Fruit fly (Drosophila melanogaster) whole organism, embryonic: ENCODE data around the gene zen2.
A peak's percentile ranks its signal among the peaks of the same experiment; 100 is the strongest.

Experiments
- Bgb ChIP-seq: fragments of 200-800 bp; sonication (Bioruptor generic); IDR thresholded peaks from 2 replicates; pipeline ENCODE4 v1.3.6; 2022; ENCODE audit warnings: missing biosample characterization, missing genetic modification characterization; ENCODE audit not compliant: partially characterized antibody
- Blimp-1 ChIP-seq: fragments of 200-800 bp; sonication (Bioruptor generic); optimal IDR thresholded peaks from 3 replicates; lab custom pipeline; 2018; ENCODE audit warnings: missing biosample characterization, missing genetic modification characterization, mild to moderate bottlenecking, moderate library complexity, missing genetic modification reagents
- CG10565 ChIP-seq: fragments of 200-800 bp; sonication (Bioruptor generic); optimal IDR thresholded peaks from 3 replicates; lab custom pipeline; 2016; ENCODE audit warnings: missing biosample characterization, mild to moderate bottlenecking, missing genetic modification characterization
- CG14667 ChIP-seq: fragments of 200-800 bp; sonication (Bioruptor generic); IDR thresholded peaks from 2 replicates; pipeline ENCODE4 v1.3.6; 2022; ENCODE audit warnings: missing biosample characterization, missing genetic modification characterization
- CG15479 ChIP-seq: fragments of 200-800 bp; sonication (Bioruptor generic); optimal IDR thresholded peaks from 3 replicates; lab custom pipeline; 2019; ENCODE audit warnings: missing biosample characterization, mild to moderate bottlenecking, missing genetic modification characterization, moderate library complexity
- CG15696 ChIP-seq: fragments of 200-800 bp; sonication (Bioruptor generic); optimal IDR thresholded peaks from 2 replicates; lab custom pipeline; 2019; ENCODE audit warnings: missing biosample characterization, mild to moderate bottlenecking, missing genetic modification characterization, moderate library complexity
- CG1603 ChIP-seq: fragments of 200-800 bp; sonication (Bioruptor generic); optimal IDR thresholded peaks from 2 replicates; lab custom pipeline; 2019; ENCODE audit warnings: missing biosample characterization, mild to moderate bottlenecking, missing genetic modification characterization, moderate library complexity
- CG17328 ChIP-seq: fragments of 200-800 bp; sonication (Bioruptor generic); IDR thresholded peaks from 2 replicates; pipeline ENCODE4 v1.3.6; 2022; ENCODE audit warnings: missing biosample characterization, missing genetic modification characterization
- CG17385 ChIP-seq: fragments of 200-800 bp; sonication (Bioruptor generic); optimal IDR thresholded peaks from 3 replicates; lab custom pipeline; 2018; ENCODE audit warnings: missing biosample characterization, mild to moderate bottlenecking, missing genetic modification characterization
- CG18262 ChIP-seq: fragments of 200-800 bp; optimal IDR thresholded peaks from 3 replicates; lab custom pipeline; 2019; ENCODE audit warnings: missing biosample characterization, mild to moderate bottlenecking, missing genetic modification characterization, moderate library complexity
- CG18764 ChIP-seq: fragments of 200-800 bp; sonication (Bioruptor generic); optimal IDR thresholded peaks from 3 replicates; lab custom pipeline; 2016; ENCODE audit warnings: missing biosample characterization, missing genetic modification characterization
- CG31224 ChIP-seq: fragments of 200-800 bp; sonication (Bioruptor generic); IDR thresholded peaks from 2 replicates; pipeline ENCODE4 v1.3.6; 2022; ENCODE audit warnings: missing biosample characterization, missing genetic modification characterization
- CG31388 ChIP-seq: fragments of 200-800 bp; sonication (Bioruptor generic); optimal IDR thresholded peaks from 2 replicates; lab custom pipeline; 2016; ENCODE audit warnings: missing biosample characterization, missing genetic modification characterization
- CG3163 ChIP-seq: fragments of 200-800 bp; sonication (Bioruptor generic); optimal IDR thresholded peaks from 3 replicates; lab custom pipeline; 2016; ENCODE audit warnings: missing biosample characterization, missing genetic modification characterization
- CG3407 ChIP-seq: fragments of 200-800 bp; sonication (Bioruptor generic); optimal IDR thresholded peaks from 2 replicates; lab custom pipeline; 2018; ENCODE audit warnings: missing biosample characterization, mild to moderate bottlenecking, missing genetic modification characterization
- CG5180 ChIP-seq: fragments of 200-800 bp; sonication (Bioruptor generic); optimal IDR thresholded peaks from 3 replicates; lab custom pipeline; 2017; ENCODE audit warnings: missing biosample characterization, missing genetic modification characterization, mild to moderate bottlenecking, moderate library complexity, missing genetic modification reagents
- CG6254 ChIP-seq: fragments of 200-800 bp; sonication (Bioruptor generic); optimal IDR thresholded peaks from 3 replicates; lab custom pipeline; 2017; ENCODE audit warnings: mild to moderate bottlenecking, missing biosample characterization, missing genetic modification reagents, missing genetic modification characterization
- CG6654 ChIP-seq: fragments of 200-800 bp; sonication (Bioruptor generic); optimal IDR thresholded peaks from 2 replicates; lab custom pipeline; 2017; ENCODE audit warnings: missing biosample characterization, mild to moderate bottlenecking, missing genetic modification characterization
- CG7786 ChIP-seq: fragments of 200-800 bp; sonication (Bioruptor generic); optimal IDR thresholded peaks from 2 replicates; lab custom pipeline; 2016; ENCODE audit warnings: missing biosample characterization, missing genetic modification characterization
- CG8478 ChIP-seq: fragments of >200 bp; optimal IDR thresholded peaks from 2 replicates; lab custom pipeline; 2018
- Drgx ChIP-seq: fragments of 200-800 bp; sonication (Bioruptor generic); IDR thresholded peaks from 2 replicates; pipeline ENCODE4 v1.3.6; 2022; ENCODE audit warnings: missing biosample characterization, missing genetic modification characterization
- Eip74EF ChIP-seq, 2 experiments: fragments of 200-800 bp in 1 of 2; fragments of >200 bp in 1 of 2; sonication (Bioruptor generic) in 1 of 2; optimal IDR thresholded peaks; 2 replicates each; lab custom pipeline; 2017 to 2019; ENCODE audit warnings: missing biosample characterization in 2 of 2, missing genetic modification characterization in 2 of 2, mild to moderate bottlenecking in 1 of 2, moderate library complexity in 1 of 2
- Fer3 ChIP-seq: fragments of 200-800 bp; sonication (Bioruptor generic); optimal IDR thresholded peaks from 2 replicates; lab custom pipeline; 2018; ENCODE audit warnings: missing biosample characterization, mild to moderate bottlenecking, missing genetic modification characterization, moderate library complexity
- Hr39 ChIP-seq: fragments of >200 bp; optimal IDR thresholded peaks from 2 replicates; lab custom pipeline; 2017
- Lhr ChIP-seq: fragments of 200-800 bp; sonication (Bioruptor generic); optimal IDR thresholded peaks from 3 replicates; lab custom pipeline; 2017; ENCODE audit warnings: mild to moderate bottlenecking, missing biosample characterization, missing genetic modification reagents, missing genetic modification characterization
- Meics ChIP-seq: fragments of 200-800 bp; sonication (Bioruptor generic); optimal IDR thresholded peaks from 2 replicates; lab custom pipeline; 2017; ENCODE audit warnings: missing biosample characterization, mild to moderate bottlenecking, missing genetic modification characterization
- Nf-YC ChIP-seq: fragments of 200-800 bp; optimal IDR thresholded peaks from 3 replicates; lab custom pipeline; 2019; ENCODE audit warnings: missing biosample characterization, mild to moderate bottlenecking, missing genetic modification characterization, moderate library complexity
- Oaz ChIP-seq: fragments of 200-800 bp; sonication (Bioruptor generic); IDR thresholded peaks from 2 replicates; pipeline ENCODE4 v1.3.6; 2022; ENCODE audit warnings: missing biosample characterization, missing genetic modification characterization
- Usf ChIP-seq: fragments of 200-800 bp; sonication (Bioruptor generic); optimal IDR thresholded peaks from 2 replicates; lab custom pipeline; 2017; ENCODE audit warnings: missing genotype, missing biosample characterization, missing genetic modification characterization
- Xrp1 ChIP-seq: fragments of 200-800 bp; sonication (Bioruptor generic); IDR thresholded peaks from 2 replicates; pipeline ENCODE4 v1.3.6; 2022; ENCODE audit warnings: missing biosample characterization, missing genetic modification characterization
- abd-A ChIP-seq: fragments of 200-800 bp; sonication (Bioruptor generic); optimal IDR thresholded peaks from 3 replicates; lab custom pipeline; 2019; ENCODE audit warnings: missing biosample characterization, mild to moderate bottlenecking, missing genetic modification characterization, moderate library complexity
- ase ChIP-seq: fragments of 200-800 bp; sonication (Bioruptor generic); IDR thresholded peaks from 3 replicates; pipeline ENCODE4 v1.3.6; 2022; ENCODE audit warnings: missing biosample characterization, missing genetic modification characterization
- br ChIP-seq: fragments of >200 bp; optimal IDR thresholded peaks from 2 replicates; lab custom pipeline; 2017
- dan ChIP-seq: fragments of 200-800 bp; sonication (Bioruptor generic); IDR thresholded peaks from 2 replicates; pipeline ENCODE4 v1.3.6; 2022; ENCODE audit warnings: missing biosample characterization, missing genetic modification characterization
- dm ChIP-seq: fragments of 200-800 bp; sonication (Bioruptor generic); optimal IDR thresholded peaks from 3 replicates; lab custom pipeline; 2016; ENCODE audit warnings: missing biosample characterization, missing genetic modification characterization
- eve ChIP-seq, 2 experiments: fragments of >200 bp; optimal IDR thresholded peaks; 2 replicates each; lab custom pipeline; 2017; ENCODE audit warnings: missing biosample characterization in 2 of 2, missing genetic modification characterization in 2 of 2
- fd64A ChIP-seq: fragments of 200-800 bp; sonication (Bioruptor generic); optimal IDR thresholded peaks from 3 replicates; lab custom pipeline; 2018; ENCODE audit warnings: missing biosample characterization, mild to moderate bottlenecking, missing genetic modification characterization
- gcm ChIP-seq: fragments of 200-800 bp; sonication (Bioruptor generic); optimal IDR thresholded peaks from 2 replicates; lab custom pipeline; 2019; ENCODE audit warnings: missing biosample characterization, mild to moderate bottlenecking, missing genetic modification characterization, moderate library complexity
- hb ChIP-seq: fragments of 200-800 bp; sonication (Bioruptor generic); IDR thresholded peaks from 3 replicates; pipeline ENCODE4 v1.3.6; 2022; ENCODE audit warnings: missing biosample characterization, missing genetic modification characterization; ENCODE audit not compliant: partially characterized antibody
- her ChIP-seq: fragments of 200-800 bp; sonication (Bioruptor generic); optimal IDR thresholded peaks from 2 replicates; lab custom pipeline; 2016; ENCODE audit warnings: missing biosample characterization, missing genetic modification characterization
- nmo ChIP-seq: fragments of 200-800 bp; sonication (Bioruptor generic); optimal IDR thresholded peaks from 2 replicates; lab custom pipeline; 2018; ENCODE audit warnings: missing biosample characterization, mild to moderate bottlenecking, missing genetic modification characterization, moderate library complexity
- pb ChIP-seq: fragments of 200-800 bp; sonication (Bioruptor generic); optimal IDR thresholded peaks from 3 replicates; lab custom pipeline; 2016; ENCODE audit warnings: missing biosample characterization, missing genetic modification characterization
- pzg ChIP-seq: fragments of 200-800 bp; sonication (Bioruptor generic); optimal IDR thresholded peaks from 3 replicates; lab custom pipeline; 2018; ENCODE audit warnings: missing biosample characterization, mild to moderate bottlenecking, missing genetic modification characterization, moderate library complexity
- sens ChIP-seq: fragments of 200-800 bp; sonication (Bioruptor generic); peaks from one replicate; lab custom pipeline; 2016; ENCODE audit warnings: missing biosample characterization, missing genetic modification characterization
- sim ChIP-seq: fragments of 200-800 bp; sonication (Bioruptor generic); IDR thresholded peaks from 2 replicates; pipeline ENCODE4 v1.3.6; 2022; ENCODE audit warnings: missing biosample characterization, missing genetic modification characterization
- tio ChIP-seq: fragments of 200-800 bp; sonication (Bioruptor generic); optimal IDR thresholded peaks from 2 replicates; lab custom pipeline; 2017; ENCODE audit warnings: missing biosample characterization, missing genetic modification characterization, inconsistent platforms
- tll ChIP-seq, 2 experiments: fragments of 200-800 bp in 1 of 2; fragments of >200 bp in 1 of 2; sonication (Bioruptor generic) in 1 of 2; optimal IDR thresholded peaks; 2 replicates each; lab custom pipeline; 2017 to 2019; ENCODE audit warnings: missing biosample characterization in 2 of 2, missing genetic modification characterization in 2 of 2, mild to moderate bottlenecking in 1 of 2, moderate library complexity in 1 of 2
- tup ChIP-seq: fragments of 200-800 bp; sonication (Bioruptor generic); optimal IDR thresholded peaks from 2 replicates; lab custom pipeline; 2016; ENCODE audit warnings: missing biosample characterization, mild to moderate bottlenecking, missing genetic modification characterization, moderate library complexity
- tx ChIP-seq: fragments of 200-800 bp; sonication (Bioruptor generic); optimal IDR thresholded peaks from 2 replicates; lab custom pipeline; 2016; ENCODE audit warnings: missing biosample characterization, missing genetic modification characterization
- vfl ChIP-seq: fragments of 200-800 bp; sonication (Bioruptor generic); optimal IDR thresholded peaks from 2 replicates; lab custom pipeline; 2016; ENCODE audit warnings: missing biosample characterization, missing genetic modification characterization

Gene zen2

dm6 chr3R:6791189-6791886, 47.4 kb upstream of the zen2 start, which contains the start of gene Dfd (continued):
- TF ChIP-seq sim (GFP tag; lab: Robert Waterston, UW) = no peak
- no peak for TF ChIP-seq Lhr
- TF ChIP-seq CG17385 (GFP tag; lab: Kevin White, UChicago) = peak; percentile 48
- no peak for TF ChIP-seq CG6654 (GFP tag; lab: Kevin White, UChicago)
- TF ChIP-seq Hr39 (lab: Kevin White, UChicago) = no peak
- TF ChIP-seq tio (GFP tag; lab: Kevin White, UChicago) = peak; percentile 48
- TF ChIP-seq fd64A (GFP tag; lab: Kevin White, UChicago) = no peak
- TF ChIP-seq pzg (GFP tag; lab: Kevin White, UChicago) = no peak
- TF ChIP-seq sens (GFP tag; lab: Kevin White, UChicago) = peak; percentile 72
- no peak for TF ChIP-seq dm (GFP tag; lab: Kevin White, UChicago)
- no peak for TF ChIP-seq Drgx (GFP tag; lab: Robert Waterston, UW)
- TF ChIP-seq CG5180 (GFP tag; lab: Kevin White, UChicago) = peak; percentile 95
- peak; percentile 90 for TF ChIP-seq CG8478
- TF ChIP-seq CG1603 (tag; lab: Kevin White, UChicago) = no peak
- no peak for TF ChIP-seq Eip74EF (GFP tag; optimal IDR thresholded peaks at IDR 0.05; lab: Kevin White, UChicago)
- peak; percentile 27 for TF ChIP-seq CG15696 (tag; lab: Kevin White, UChicago)
- no peak for TF ChIP-seq CG10565
- TF ChIP-seq tup (GFP tag; lab: Kevin White, UChicago) = no peak
- TF ChIP-seq tll (GFP tag; optimal IDR thresholded peaks at IDR 0.05; lab: Kevin White, UChicago) = peak in 1 of 2 experiments; percentile 87
- no peak for TF ChIP-seq CG14667 (GFP tag; lab: Robert Waterston, UW)
- peak; percentile 65; the same call in 1 of the 2 replicates for TF ChIP-seq CG17328 (GFP tag; lab: Robert Waterston, UW)
- peak; percentile 62; the same call in 1 of the 2 replicates for TF ChIP-seq Xrp1
- TF ChIP-seq Oaz = no peak
- TF ChIP-seq nmo (GFP tag; lab: Kevin White, UChicago) = peak; percentile 66
- TF ChIP-seq eve (GFP tag; optimal IDR thresholded peaks at IDR 0.05; lab: Kevin White, UChicago) = peak in 1 of 2 experiments; percentile 58
- TF ChIP-seq hb (GFP tag; lab: Robert Waterston, UW) = no peak
- TF ChIP-seq CG31224 (GFP tag; lab: Robert Waterston, UW) = 0 out of 2 replicates have a peak, but pooled peaks have one; percentile 33
- TF ChIP-seq abd-A (tag; lab: Kevin White, UChicago) = no peak
- TF ChIP-seq CG31388 (GFP tag; lab: Kevin White, UChicago) = no peak
- TF ChIP-seq br (lab: Kevin White, UChicago) = no peak
- TF ChIP-seq tx = no peak
- no peak for TF ChIP-seq CG3407 (GFP tag; lab: Kevin White, UChicago)
- TF ChIP-seq dan (GFP tag; lab: Robert Waterston, UW) = no peak
- TF ChIP-seq Fer3 (tag; lab: Kevin White, UChicago) = no peak
- TF ChIP-seq Usf = peak; percentile 16
- no peak for TF ChIP-seq CG7786 (GFP tag; lab: Kevin White, UChicago)
- TF ChIP-seq ase (GFP tag; lab: Robert Waterston, UW) = peak; percentile 28; the same call in 1 of the 3 replicates
- peak; percentile 60 for TF ChIP-seq CG18262
- TF ChIP-seq Meics = peak; percentile 62
- no peak for TF ChIP-seq vfl (GFP tag; lab: Kevin White, UChicago)
- TF ChIP-seq Nf-YC (tag; lab: Kevin White, UChicago) = peak; percentile 99
- TF ChIP-seq CG3163 (GFP tag; lab: Kevin White, UChicago) = no peak
- TF ChIP-seq Blimp-1 (GFP tag; lab: Kevin White, UChicago) = no peak
- no peak for TF ChIP-seq CG18764
- peak; percentile 52 for TF ChIP-seq gcm (GFP tag; lab: Kevin White, UChicago)
- TF ChIP-seq CG6254 (GFP tag; lab: Kevin White, UChicago) = peak; percentile 0
- peak; percentile 6 for TF ChIP-seq pb
- TF ChIP-seq her = no peak
- 0 out of 2 replicates have a peak, but pooled peaks have one; percentile 51 for TF ChIP-seq Bgb (GFP tag; lab: Robert Waterston, UW)
- TF ChIP-seq CG15479 (GFP tag; lab: Kevin White, UChicago) = peak; percentile 74
